Fruit fly (Drosophila melanogaster) whole organism, prepupa: ENCODE results near the gene Cse1.
A peak's percentile ranks its signal among the peaks of the same experiment; 100 is the strongest.

ENCODE experiments used
- CG10631 ChIP-seq: fragments of 200-800 bp; sonication (Bioruptor generic); optimal IDR thresholded peaks from 2 replicates; lab custom pipeline; 2016; ENCODE audit warnings: missing biosample characterization, missing genetic modification characterization
- CG10669 ChIP-seq: fragments of 200-800 bp; sonication (Bioruptor generic); optimal IDR thresholded peaks from 3 replicates; lab custom pipeline; 2018; ENCODE audit warnings: missing biosample characterization, mild to moderate bottlenecking, missing genetic modification characterization, moderate library complexity
- CG11294 ChIP-seq: fragments of 200-800 bp; sonication (Bioruptor generic); IDR thresholded peaks from 2 replicates; pipeline ENCODE4 v1.3.6; 2022; ENCODE audit warnings: missing biosample characterization, missing genetic modification characterization
- CG11902 ChIP-seq: fragments of 200-800 bp; sonication (Bioruptor generic); optimal IDR thresholded peaks from 3 replicates; lab custom pipeline; 2016; ENCODE audit warnings: missing biosample characterization, missing genetic modification characterization
- CG15336 ChIP-seq: fragments of 200-800 bp; sonication (Bioruptor generic); IDR thresholded peaks from 2 replicates; pipeline ENCODE4 v1.3.6; 2022; ENCODE audit warnings: missing biosample characterization, missing genetic modification characterization
- CG16779 ChIP-seq: fragments of 200-800 bp; sonication (Bioruptor generic); optimal IDR thresholded peaks from 3 replicates; lab custom pipeline; 2017; ENCODE audit warnings: missing biosample characterization, mild to moderate bottlenecking, missing genetic modification characterization
- CG3032 ChIP-seq: fragments of 200-800 bp; optimal IDR thresholded peaks from 2 replicates; lab custom pipeline; 2019; ENCODE audit warnings: missing biosample characterization, mild to moderate bottlenecking, missing genetic modification characterization, moderate library complexity
- CG31627 ChIP-seq: fragments of 200-800 bp; sonication (Bioruptor generic); optimal IDR thresholded peaks from 3 replicates; lab custom pipeline; 2016; ENCODE audit warnings: missing biosample characterization, missing genetic modification characterization
- CG34406 ChIP-seq: fragments of 200-800 bp; sonication (Bioruptor generic); optimal IDR thresholded peaks from 3 replicates; lab custom pipeline; 2016; ENCODE audit warnings: missing biosample characterization, missing genetic modification characterization
- CG3919 ChIP-seq: fragments of 200-800 bp; sonication (Bioruptor generic); optimal IDR thresholded peaks from 3 replicates; lab custom pipeline; 2016; ENCODE audit warnings: missing biosample characterization, missing genetic modification characterization
- CG4318 ChIP-seq: fragments of 200-800 bp; sonication (Bioruptor generic); optimal IDR thresholded peaks from 3 replicates; lab custom pipeline; 2017; ENCODE audit warnings: missing biosample characterization, mild to moderate bottlenecking, missing genetic modification characterization
- CG6163 ChIP-seq: fragments of 200-800 bp; sonication (Bioruptor generic); IDR thresholded peaks from 3 replicates; pipeline ENCODE4 v1.3.6; 2022; ENCODE audit warnings: missing biosample characterization, missing genetic modification characterization
- CG6854 ChIP-seq: fragments of 200-800 bp; sonication (Bioruptor generic); optimal IDR thresholded peaks from 2 replicates; lab custom pipeline; 2017; ENCODE audit warnings: missing biosample characterization, mild to moderate bottlenecking, missing genetic modification characterization
- CG8319 ChIP-seq: fragments of 200-800 bp; sonication (Bioruptor generic); optimal IDR thresholded peaks from 3 replicates; lab custom pipeline; 2016; ENCODE audit warnings: missing biosample characterization, missing genetic modification characterization
- CG8632 ChIP-seq: fragments of 200-800 bp; sonication (Bioruptor generic); optimal IDR thresholded peaks from 3 replicates; lab custom pipeline; 2016; ENCODE audit warnings: missing biosample characterization, missing genetic modification characterization
- CG9139 ChIP-seq: fragments of 200-800 bp; sonication (Bioruptor generic); optimal IDR thresholded peaks from 3 replicates; lab custom pipeline; 2017; ENCODE audit warnings: missing biosample characterization, mild to moderate bottlenecking, missing genetic modification characterization
- Eip75B ChIP-seq: fragments of 200-800 bp; sonication (Bioruptor generic); optimal IDR thresholded peaks from 3 replicates; lab custom pipeline; 2016; ENCODE audit warnings: missing biosample characterization, missing genetic modification characterization
- Eip78C ChIP-seq: fragments of 200-800 bp; sonication (Bioruptor generic); peaks from one replicate; lab custom pipeline; 2016; ENCODE audit warnings: missing biosample characterization, missing genetic modification characterization
- Eip93F ChIP-seq: fragments of 200-800 bp; sonication (Bioruptor generic); optimal IDR thresholded peaks from 2 replicates; lab custom pipeline; 2016; ENCODE audit warnings: missing biosample characterization, mild to moderate bottlenecking, missing genetic modification characterization
- Ets21C ChIP-seq: fragments of 200-800 bp; sonication (Bioruptor generic); optimal IDR thresholded peaks from 3 replicates; lab custom pipeline; 2016; ENCODE audit warnings: missing biosample characterization, missing genetic modification characterization
- Ets96B ChIP-seq: fragments of 200-800 bp; optimal IDR thresholded peaks from 2 replicates; lab custom pipeline; 2019; ENCODE audit warnings: missing biosample characterization, mild to moderate bottlenecking, missing genetic modification characterization, moderate library complexity
- Gug ChIP-seq: fragments of 200-800 bp; sonication (Bioruptor generic); IDR thresholded peaks from 2 replicates; pipeline ENCODE4 v1.3.6; 2022; ENCODE audit warnings: missing biosample characterization, missing genetic modification characterization
- Hr38 ChIP-seq: sonication (Bioruptor generic); optimal IDR thresholded peaks from 2 replicates; lab custom pipeline; 2016; ENCODE audit warnings: missing biosample characterization, missing genetic modification characterization
- Lpt ChIP-seq: fragments of 200-800 bp; sonication (Bioruptor generic); optimal IDR thresholded peaks from 3 replicates; lab custom pipeline; 2016; ENCODE audit warnings: missing biosample characterization, missing genetic modification characterization
- OdsH ChIP-seq: fragments of 200-800 bp; sonication (Bioruptor generic); optimal IDR thresholded peaks from 3 replicates; lab custom pipeline; 2016; ENCODE audit warnings: missing biosample characterization, missing genetic modification characterization
- Smox ChIP-seq: fragments of 200-800 bp; sonication (Bioruptor generic); optimal IDR thresholded peaks from 3 replicates; lab custom pipeline; 2016; ENCODE audit warnings: missing biosample characterization, missing genetic modification characterization
- Sox15 ChIP-seq: fragments of 200-800 bp; sonication (Bioruptor generic); optimal IDR thresholded peaks from 3 replicates; lab custom pipeline; 2016; ENCODE audit warnings: missing biosample characterization, missing genetic modification characterization
- eg ChIP-seq: fragments of 200-800 bp; sonication (Bioruptor generic); IDR thresholded peaks from 3 replicates; pipeline ENCODE4 v1.3.6; 2022; ENCODE audit warnings: missing biosample characterization, missing genetic modification characterization
- fd85E ChIP-seq: fragments of 200-800 bp; sonication (Bioruptor generic); optimal IDR thresholded peaks from 3 replicates; lab custom pipeline; 2016; ENCODE audit warnings: missing biosample characterization, missing genetic modification characterization
- fkh ChIP-seq: fragments of 200-800 bp; sonication (Bioruptor generic); optimal IDR thresholded peaks from 3 replicates; lab custom pipeline; 2017; ENCODE audit warnings: missing biosample characterization, mild to moderate bottlenecking, missing genetic modification characterization, moderate library complexity
- lz ChIP-seq: fragments of 200-800 bp; sonication (Bioruptor generic); optimal IDR thresholded peaks from 3 replicates; lab custom pipeline; 2016; ENCODE audit warnings: missing biosample characterization, missing genetic modification characterization
- pdm3 ChIP-seq: fragments of 200-800 bp; sonication (Bioruptor generic); optimal IDR thresholded peaks from 3 replicates; lab custom pipeline; 2016; ENCODE audit warnings: missing biosample characterization, missing genetic modification characterization
- spab ChIP-seq: fragments of 200-800 bp; sonication (Bioruptor generic); optimal IDR thresholded peaks from 2 replicates; lab custom pipeline; 2017; ENCODE audit warnings: missing biosample characterization, mild to moderate bottlenecking, missing genetic modification characterization, missing genetic modification reagents
- ss ChIP-seq, 2 experiments: fragments of 200-800 bp; sonication (Bioruptor generic); optimal IDR thresholded peaks; 2 replicates in 1 of 2; 3 replicates in 1 of 2; lab custom pipeline; 2017 to 2018; ENCODE audit warnings: mild to moderate bottlenecking in 2 of 2, missing biosample characterization in 2 of 2, missing genetic modification characterization in 2 of 2, moderate library complexity in 1 of 2
- svp ChIP-seq: fragments of 200-800 bp; sonication (Bioruptor generic); peaks from one replicate; lab custom pipeline; 2016; ENCODE audit warnings: missing biosample characterization, missing genetic modification characterization
- topi ChIP-seq: fragments of 200-800 bp; sonication (Bioruptor generic); optimal IDR thresholded peaks from 3 replicates; lab custom pipeline; 2016; ENCODE audit warnings: missing biosample characterization, missing genetic modification characterization
- vri ChIP-seq: fragments of 200-800 bp; sonication (Bioruptor generic); optimal IDR thresholded peaks from 3 replicates; lab custom pipeline; 2016; ENCODE audit warnings: missing biosample characterization, mild to moderate bottlenecking, missing genetic modification characterization

Cse1 gene

dm6 chr2L:16868897-16869324 is 43.9 kb upstream of the Cse1 start (continued):
- peak; percentile 19 for TF ChIP-seq Eip75B
- TF ChIP-seq CG3919 (GFP tag; lab: Kevin White, UChicago): no peak
- TF ChIP-seq Hr38 (GFP tag; lab: Kevin White, UChicago): no peak
- no peak for TF ChIP-seq ss (GFP tag; optimal IDR thresholded peaks at IDR 0.05; lab: Kevin White, UChicago)
- TF ChIP-seq CG9139: no peak
- TF ChIP-seq pdm3: no peak
- TF ChIP-seq CG11902 (GFP tag; lab: Kevin White, UChicago): no peak
- no peak for TF ChIP-seq CG10669
- no peak for TF ChIP-seq svp (GFP tag; lab: Kevin White, UChicago)
- no peak for TF ChIP-seq CG8632 (GFP tag; lab: Kevin White, UChicago)
- TF ChIP-seq Sox15 (GFP tag; lab: Kevin White, UChicago): no peak
- TF ChIP-seq Lpt: peak; percentile 10
- no peak for TF ChIP-seq CG6854 (GFP tag; lab: Kevin White, UChicago)
- TF ChIP-seq Smox (GFP tag; lab: Kevin White, UChicago): no peak

dm6 chr2L:16862526-16862925 is 37.5 kb upstream of the Cse1 start:
- TF ChIP-seq topi (no peak), Eip93F (no peak), CG10631 (no peak), CG8319 (GFP tag; lab: Kevin White, UChicago) (no peak), Eip75B (no peak), lz (GFP tag; lab: Kevin White, UChicago) (no peak), fd85E (no peak), CG3919 (GFP tag; lab: Kevin White, UChicago) (no peak), CG6163 (GFP tag; lab: Robert Waterston, UW) (no peak), CG3032 (tag; lab: Kevin White, UChicago) (no peak), CG31627 (GFP tag; lab: Kevin White, UChicago) (no peak), CG16779 (tag; lab: Kevin White, UChicago) (no peak), Ets96B (tag; lab: Kevin White, UChicago) (no peak), CG10669 (no peak), svp (GFP tag; lab: Kevin White, UChicago) (no peak), CG11294 (no peak), CG8632 (GFP tag; lab: Kevin White, UChicago) (no peak), Lpt (no peak)

dm6 chr2L:16861126-16861525 is 36.1 kb upstream of the Cse1 start, which contains the start of gene CG6012:
Gene CG6012, minus strand, starts transcription at chr2L:16861489.
- no peak for TF ChIP-seq CG9139
- no peak for TF ChIP-seq CG15336 (GFP tag; lab: Robert Waterston, UW)
- no peak for TF ChIP-seq Gug (GFP tag; lab: Robert Waterston, UW)
- TF ChIP-seq lz (GFP tag; lab: Kevin White, UChicago): no peak
- no peak for TF ChIP-seq eg (GFP tag; lab: Robert Waterston, UW)
- TF ChIP-seq Ets21C: no peak
- peak; percentile 11 for TF ChIP-seq vri (GFP tag; lab: Kevin White, UChicago)
- no peak for TF ChIP-seq fkh (GFP tag; lab: Kevin White, UChicago)

dm6 chr2L:16859566-16859965 is 34.6 kb upstream of the Cse1 start:
- no peak for TF ChIP-seq Gug (GFP tag; lab: Robert Waterston, UW)
- TF ChIP-seq Eip78C (GFP tag; lab: Kevin White, UChicago): peak; percentile 9

dm6 chr2L:16859103-16859502 is 34.1 kb upstream of the Cse1 start:
- TF ChIP-seq CG34406 (GFP tag; lab: Kevin White, UChicago) (no peak), OdsH (no peak), CG6854 (GFP tag; lab: Kevin White, UChicago) (no peak), fkh (GFP tag; lab: Kevin White, UChicago) (no peak), Lpt (no peak), CG4318 (GFP tag; lab: Kevin White, UChicago) (no peak), spab (GFP tag; lab: Kevin White, UChicago) (no peak)
